Worm (Caenorhabditis elegans) whole organism, young adult: Measurements from ENCODE around the gene F59E11.6.

Experiments used
- B0035.1 ChIP-seq: sonication (generic microtip); optimal IDR thresholded peaks from 2 replicates; lab custom pipeline; 2016; ENCODE audit warnings: missing genetic modification characterization, mild to moderate bottlenecking, missing compliant biosample characterization, missing genotype, missing genetic modification reagents
- F23B12.7 ChIP-seq: sonication (generic microtip); optimal IDR thresholded peaks from 2 replicates; lab custom pipeline; 2017; ENCODE audit warnings: missing genetic modification characterization, mild to moderate bottlenecking, missing compliant biosample characterization, antibody characterized with exemption, moderate library complexity; ENCODE audit not compliant: insufficient read depth
- akir-1 ChIP-seq: fragments of 200-800 bp; sonication (Bioruptor generic); optimal IDR thresholded peaks from 2 replicates; lab custom pipeline; 2018; ENCODE audit warnings: mild to moderate bottlenecking, missing genetic modification characterization, moderate library complexity, missing compliant biosample characterization
- fkh-3 ChIP-seq: sonication (generic microtip); optimal IDR thresholded peaks from 2 replicates; lab custom pipeline; 2016; ENCODE audit warnings: mild to moderate bottlenecking, missing genetic modification characterization, missing compliant biosample characterization
- pha-4 ChIP-seq: fragments of 150-350 bp; sonication (generic microtip); optimal IDR thresholded peaks from 2 replicates; lab custom pipeline; 2014; ENCODE audit warnings: missing biosample characterization, missing genetic modification reagents, missing genetic modification characterization
- snpc-4 ChIP-seq, 5 experiments: fragments of 150-350 bp in 1 of 5; sonication (generic microtip) in 4 of 5; optimal IDR thresholded peaks; 2 replicates each; lab custom pipeline; 2014 to 2018; ENCODE audit warnings: missing genetic modification characterization in 5 of 5, missing biosample characterization in 3 of 5, antibody characterized with exemption in 2 of 5, mild to moderate bottlenecking in 2 of 5, missing compliant biosample characterization in 2 of 5, missing genotype in 2 of 5, moderate library complexity in 2 of 5, missing genetic modification reagents in 1 of 5
- unc-130 ChIP-seq: sonication (generic microtip); optimal IDR thresholded peaks from 2 replicates; lab custom pipeline; 2016; ENCODE audit warnings: missing genetic modification reagents, missing genetic modification characterization, missing compliant biosample characterization

ce11 chrV:8948365-8948764 is 43.2 kb upstream of the F59E11.6 start:
- no peak for TF ChIP-seq B0035.1 (tag; lab: Kevin White, UChicago)
- no peak for TF ChIP-seq F23B12.7 (tag; lab: Kevin White, UChicago)
- no peak for TF ChIP-seq snpc-4 (GFP tag; optimal IDR thresholded peaks at IDR 0.05; lab: Kevin White, UChicago)
- no peak for TF ChIP-seq snpc-4 (tag; optimal IDR thresholded peaks at IDR 0.05; lab: Kevin White, UChicago)
- TF ChIP-seq pha-4 (tag; lab: Kevin White, UChicago), result no peak
- TF ChIP-seq fkh-3 (tag; lab: Kevin White, UChicago), result no peak
- no peak for TF ChIP-seq akir-1 (GFP tag; lab: Kevin White, UChicago)
- TF ChIP-seq unc-130 (GFP tag; lab: Kevin White, UChicago), result no peak
